Worm (Caenorhabditis elegans) whole organism, L1 larva: ENCODE data around the gene sri-51.
"Not testable (repeated sequence)": the region's sequence is repeated elsewhere in the genome, so short reads cannot be mapped to it uniquely, and the experiment has no call there.

Source experiments
- C34B4.2 ChIP-seq: sonication (generic microtip); optimal IDR thresholded peaks from 2 replicates; lab custom pipeline; 2017; ENCODE audit warnings: mild to moderate bottlenecking, missing genetic modification characterization, missing compliant biosample characterization
- Y116A8C.19 ChIP-seq: sonication (generic microtip); optimal IDR thresholded peaks from 2 replicates; lab custom pipeline; 2016; ENCODE audit warnings: missing compliant biosample characterization, missing genetic modification characterization, borderline replicate concordance
- aly-2 ChIP-seq: fragments of 150-350 bp; optimal IDR thresholded peaks from 2 replicates; lab custom pipeline; 2014; ENCODE audit warnings: missing biosample characterization, missing genetic modification characterization
- blmp-1 ChIP-seq: fragments of 150-350 bp; optimal IDR thresholded peaks from 2 replicates; lab custom pipeline; 2014; ENCODE audit warnings: missing biosample characterization, missing genetic modification characterization
- ceh-90 ChIP-seq: sonication (generic microtip); optimal IDR thresholded peaks from 2 replicates; lab custom pipeline; 2016; ENCODE audit warnings: missing genetic modification characterization, missing compliant biosample characterization
- dsc-1 ChIP-seq: sonication (generic microtip); optimal IDR thresholded peaks from 2 replicates; lab custom pipeline; 2016; ENCODE audit warnings: mild to moderate bottlenecking, missing genetic modification characterization, missing compliant biosample characterization
- efl-1 ChIP-seq, 4 experiments: fragments of 150-350 bp; optimal IDR thresholded peaks in 3 of 4; peaks in 1 of 4; 1 replicate in 1 of 4; 2 replicates in 3 of 4; lab custom pipeline; 2014; ENCODE audit warnings: missing biosample characterization in 2 of 4, missing genetic modification characterization in 2 of 4, missing genetic modification reagents in 2 of 4
- egl-13 ChIP-seq: sonication (generic microtip); optimal IDR thresholded peaks from 2 replicates; lab custom pipeline; 2016; ENCODE audit warnings: missing genotype, missing genetic modification reagents, missing genetic modification characterization, missing compliant biosample characterization
- ets-5 ChIP-seq: fragments of 200-800 bp; sonication (Bioruptor generic); IDR thresholded peaks from 2 replicates; pipeline ENCODE4 v1.3.6; 2022; ENCODE audit warnings: missing genetic modification characterization, missing compliant biosample characterization
- fos-1 ChIP-seq: fragments of 150-350 bp; optimal IDR thresholded peaks from 2 replicates; lab custom pipeline; 2014; ENCODE audit warnings: missing biosample characterization, missing genetic modification characterization
- irx-1 ChIP-seq: sonication (generic microtip); optimal IDR thresholded peaks from 2 replicates; lab custom pipeline; 2016; ENCODE audit warnings: missing genetic modification characterization, missing compliant biosample characterization
- isw-1 ChIP-seq: fragments of 200-800 bp; sonication (Bioruptor generic); IDR thresholded peaks from 2 replicates; pipeline ENCODE4 v1.3.6; 2022; ENCODE audit warnings: missing genetic modification characterization, missing compliant biosample characterization
- jun-1 ChIP-seq: fragments of 150-350 bp; optimal IDR thresholded peaks from 2 replicates; lab custom pipeline; 2014; ENCODE audit warnings: missing biosample characterization, missing genetic modification reagents, missing genetic modification characterization
- lir-3 ChIP-seq: sonication (generic microtip); optimal IDR thresholded peaks from 2 replicates; lab custom pipeline; 2016; ENCODE audit warnings: mild to moderate bottlenecking, missing genetic modification characterization, moderate library complexity, missing compliant biosample characterization; ENCODE audit not compliant: poor library complexity
- mdl-1 ChIP-seq, 2 experiments: fragments of 150-350 bp; optimal IDR thresholded peaks; 2 replicates each; lab custom pipeline; 2014 to 2017; ENCODE audit warnings: missing biosample characterization in 2 of 2, missing genetic modification characterization in 2 of 2, inconsistent platforms in 1 of 2
- nhr-12 ChIP-seq: sonication (generic microtip); optimal IDR thresholded peaks from 2 replicates; lab custom pipeline; 2017; ENCODE audit warnings: missing biosample characterization, missing genetic modification characterization
- nhr-19 ChIP-seq: fragments of 200-800 bp; sonication (Bioruptor generic); conservative IDR thresholded peaks from 2 replicates; pipeline ENCODE4 v1.3.6; 2022; ENCODE audit warnings: missing genetic modification characterization, missing compliant biosample characterization
- nhr-20 ChIP-seq: sonication (generic microtip); optimal IDR thresholded peaks from 2 replicates; lab custom pipeline; 2016; ENCODE audit warnings: mild to moderate bottlenecking, missing genetic modification characterization, missing compliant biosample characterization
- nhr-28 ChIP-seq: fragments of 150-350 bp; optimal IDR thresholded peaks from 2 replicates; lab custom pipeline; 2014; ENCODE audit warnings: missing biosample characterization, missing genetic modification characterization
- nhr-76 ChIP-seq: sonication (generic microtip); optimal IDR thresholded peaks from 2 replicates; lab custom pipeline; 2017; ENCODE audit warnings: missing biosample characterization, missing genetic modification characterization
- nhr-77 ChIP-seq: fragments of 150-350 bp; optimal IDR thresholded peaks from 2 replicates; lab custom pipeline; 2014; ENCODE audit warnings: missing biosample characterization, missing genetic modification characterization
- nhr-90 ChIP-seq: sonication (generic microtip); optimal IDR thresholded peaks from 2 replicates; lab custom pipeline; 2016; ENCODE audit warnings: mild to moderate bottlenecking, missing genetic modification characterization, missing compliant biosample characterization; ENCODE audit not compliant: poor library complexity
- pax-3 ChIP-seq: fragments of 200-800 bp; sonication (Bioruptor generic); optimal IDR thresholded peaks from 2 replicates; lab custom pipeline; 2018; ENCODE audit warnings: mild to moderate bottlenecking, missing genetic modification characterization, moderate library complexity, missing compliant biosample characterization
- pqm-1 ChIP-seq: sonication (generic microtip); optimal IDR thresholded peaks from 3 replicates; lab custom pipeline; 2017; ENCODE audit warnings: missing biosample characterization, missing genetic modification characterization
- snu-23 ChIP-seq: sonication (generic microtip); optimal IDR thresholded peaks from 2 replicates; lab custom pipeline; 2016; ENCODE audit warnings: missing genetic modification characterization, missing compliant biosample characterization
- sptf-1 ChIP-seq: fragments of 150-350 bp; optimal IDR thresholded peaks from 2 replicates; lab custom pipeline; 2014; ENCODE audit warnings: missing biosample characterization, missing genetic modification characterization
- swsn-7 ChIP-seq: sonication (generic microtip); optimal IDR thresholded peaks from 2 replicates; lab custom pipeline; 2016; ENCODE audit warnings: missing genetic modification characterization, missing compliant biosample characterization
- unc-30 ChIP-seq: sonication (generic microtip); optimal IDR thresholded peaks from 2 replicates; lab custom pipeline; 2017; ENCODE audit warnings: missing biosample characterization, missing genetic modification characterization

Gene sri-51

ce11 chrII:3195739-3196138 lies 3.2 kb downstream of the sri-51 start:
- TF ChIP-seq nhr-77 (tag; lab: Kevin White, UChicago) (no peak), pax-3 (tag; lab: Kevin White, UChicago) (no peak), mdl-1 (tag; optimal IDR thresholded peaks at IDR 0.05; lab: Kevin White, UChicago) (no peak)

- TF ChIP-seq ets-5 (GFP tag; lab: Robert Waterston, UW); nhr-12 (tag; lab: Kevin White, UChicago); Y116A8C.19 (tag; lab: Kevin White, UChicago): not testable (repeated sequence)
These were observed 7.4 kb downstream of the sri-51 start, which contains the start of gene Y27F2A.9 for ce11 chrII:3191544-3191943. Gene Y27F2A.9, minus strand, starts transcription at chrII:3191644.

ce11 chrII:3189038-3189437 lies 9.9 kb downstream of the sri-51 start, which contains the start of gene Y27F2A.11:
Gene Y27F2A.11, plus strand, starts transcription at chrII:3189338.
- not testable (repeated sequence) for TF ChIP-seq lir-3, aly-2, nhr-28 (tag; lab: Kevin White, UChicago)
- TF ChIP-seq, all 84 proteins: peak for 0; not testable (repeated sequence) for 84

ce11 chrII:3185848-3186247 lies 13.1 kb downstream of the sri-51 start:
- TF ChIP-seq blmp-1 (no peak), efl-1 (optimal IDR thresholded peaks at IDR 0.05; lab: Kevin White, UChicago) (no peak), efl-1 (GFP tag; optimal IDR thresholded peaks at IDR 0.05 in 1 of 2; lab: Kevin White, UChicago) (no peak), nhr-19 (GFP tag; lab: Robert Waterston, UW) (no peak), unc-30 (no peak), pqm-1 (no peak), snu-23 (GFP tag; lab: Kevin White, UChicago) (no peak), sptf-1 (tag; lab: Kevin White, UChicago) (no peak), ceh-90 (tag; lab: Kevin White, UChicago) (no peak), swsn-7 (no peak), nhr-20 (tag; lab: Kevin White, UChicago) (no peak), irx-1 (tag; lab: Kevin White, UChicago) (no peak), fos-1 (tag; lab: Kevin White, UChicago) (no peak), nhr-77 (tag; lab: Kevin White, UChicago) (no peak)

ce11 chrII:3184858-3185257 lies 14.0 kb downstream of the sri-51 start, which contains the start of gene sri-78:
Gene sri-78, plus strand, starts transcription at chrII:3185158.
- not testable (repeated sequence) for TF ChIP-seq egl-13, nhr-90, nhr-76 (tag; lab: Kevin White, UChicago)

ce11 chrII:3183300-3183840 lies 15.5 kb downstream of the sri-51 start, which contains the start of the genes Y27F2A.6 and Y27F2A.8:
Gene Y27F2A.6, minus strand, starts transcription at chrII:3183400.
Gene Y27F2A.8, plus strand, starts transcription at chrII:3183790.
- not testable (repeated sequence) for TF ChIP-seq nhr-76 (tag; lab: Kevin White, UChicago); C34B4.2 (tag; lab: Kevin White, UChicago); isw-1

- not testable (repeated sequence) for TF ChIP-seq dsc-1 (tag; lab: Kevin White, UChicago); blmp-1; jun-1 (tag; lab: Kevin White, UChicago)
These were observed 21.2 kb downstream of the sri-51 start, which contains the start of gene sri-40 for ce11 chrII:3177663-3178062. Gene sri-40, plus strand, starts transcription at chrII:3177963.
